Worm (Caenorhabditis elegans): ENCODE results near the gene duo-1.

- no peak for TF ChIP-seq nhr-11 (tag; optimal IDR thresholded peaks at IDR 0.05)
- TF ChIP-seq mep-1 (tag; optimal IDR thresholded peaks at IDR 0.05): peak; percentile 25
- TF ChIP-seq madf-5 (GFP tag; IDR thresholded peaks at IDR 0.05): peak; percentile 57 to 69; a peak in 3 of 4 replicates
- no peak for TF ChIP-seq cey-2 (tag; optimal IDR thresholded peaks at IDR 0.05; ENCODE audit: borderline replicate concordance, insufficient read depth)
- no peak for TF ChIP-seq dpl-1 (GFP tag; optimal IDR thresholded peaks at IDR 0.05)
- TF ChIP-seq unc-39 (tag; optimal IDR thresholded peaks at IDR 0.05): no peak
- peak; percentile 58 for TF ChIP-seq nhr-28 (tag; optimal IDR thresholded peaks at IDR 0.05)
- no peak for TF ChIP-seq snpc-4 (tag; optimal IDR thresholded peaks at IDR 0.05)
Measured at ce11 chrV:11532964-11533363, 21.5 kb upstream of the duo-1 start.
